Worm (Caenorhabditis elegans) whole organism, L2 larva: Measurements from ENCODE around the gene T14B4.20.

Experiments used
- C34F6.9 ChIP-seq: fragments of 150-350 bp; optimal IDR thresholded peaks from 2 replicates; lab custom pipeline; 2014; ENCODE audit warnings: missing biosample characterization, missing genetic modification characterization
- F13H6.1 ChIP-seq: sonication (generic microtip); optimal IDR thresholded peaks from 2 replicates; lab custom pipeline; 2016; ENCODE audit warnings: missing genetic modification characterization, missing compliant biosample characterization
- R02D3.7 ChIP-seq: fragments of 150-350 bp; optimal IDR thresholded peaks from 2 replicates; lab custom pipeline; 2014; ENCODE audit warnings: missing biosample characterization, missing genetic modification characterization
- ZK546.5 ChIP-seq: sonication (generic microtip); optimal IDR thresholded peaks from 2 replicates; lab custom pipeline; 2017; ENCODE audit warnings: missing biosample characterization, missing genetic modification characterization
- alr-1 ChIP-seq: fragments of 150-350 bp; optimal IDR thresholded peaks from 2 replicates; lab custom pipeline; 2014; ENCODE audit warnings: missing biosample characterization, missing genetic modification characterization
- aly-2 ChIP-seq: fragments of 150-350 bp; optimal IDR thresholded peaks from 2 replicates; lab custom pipeline; 2014; ENCODE audit warnings: missing biosample characterization, missing genetic modification characterization
- ama-1 ChIP-seq: fragments of 150-350 bp; optimal IDR thresholded peaks from 2 replicates; lab custom pipeline; 2018; ENCODE audit warnings: inconsistent platforms
- ceh-82 ChIP-seq: fragments of 150-350 bp; optimal IDR thresholded peaks from 2 replicates; lab custom pipeline; 2014; ENCODE audit warnings: missing biosample characterization, missing genetic modification characterization
- crh-2 ChIP-seq: sonication (generic microtip); optimal IDR thresholded peaks from 2 replicates; lab custom pipeline; 2017; ENCODE audit warnings: missing biosample characterization, missing genetic modification characterization
- dmd-4 ChIP-seq: sonication (generic microtip); optimal IDR thresholded peaks from 2 replicates; lab custom pipeline; 2017; ENCODE audit warnings: missing biosample characterization, missing genetic modification characterization
- egl-27 ChIP-seq: sonication (generic microtip); optimal IDR thresholded peaks from 3 replicates; lab custom pipeline; 2017; ENCODE audit warnings: missing biosample characterization, missing genetic modification reagents, missing genetic modification characterization
- elt-1 ChIP-seq: fragments of 150-350 bp; optimal IDR thresholded peaks from 2 replicates; lab custom pipeline; 2014; ENCODE audit warnings: missing biosample characterization, missing genetic modification characterization
- elt-3 ChIP-seq: sonication (generic microtip); optimal IDR thresholded peaks from 2 replicates; lab custom pipeline; 2017; ENCODE audit warnings: missing biosample characterization, missing genetic modification characterization
- fos-1 ChIP-seq: fragments of 150-350 bp; optimal IDR thresholded peaks from 2 replicates; lab custom pipeline; 2014; ENCODE audit warnings: missing biosample characterization, missing genetic modification characterization
- gmeb-1 ChIP-seq: fragments of 150-350 bp; optimal IDR thresholded peaks from 2 replicates; lab custom pipeline; 2014; ENCODE audit warnings: missing biosample characterization, missing genetic modification characterization
- lin-11 ChIP-seq: fragments of 150-350 bp; sonication (generic microtip); optimal IDR thresholded peaks from 2 replicates; lab custom pipeline; 2014; ENCODE audit warnings: missing biosample characterization, missing genetic modification characterization, inconsistent platforms, mixed read lengths
- lin-13 ChIP-seq: fragments of 150-350 bp; optimal IDR thresholded peaks from 2 replicates; lab custom pipeline; 2014; ENCODE audit warnings: missing biosample characterization, missing genetic modification reagents, missing genetic modification characterization
- lin-39 ChIP-seq: fragments of 150-350 bp; optimal IDR thresholded peaks from 2 replicates; lab custom pipeline; 2014; ENCODE audit warnings: missing biosample characterization, missing genetic modification reagents, missing genetic modification characterization
- lsy-2 ChIP-seq, 2 experiments: fragments of 150-350 bp in 1 of 2; sonication (generic microtip) in 1 of 2; optimal IDR thresholded peaks; 2 replicates each; lab custom pipeline; 2014 to 2017; ENCODE audit warnings: missing biosample characterization in 2 of 2, missing genetic modification characterization in 2 of 2
- mab-5 ChIP-seq: fragments of 150-350 bp; optimal IDR thresholded peaks from 2 replicates; lab custom pipeline; 2014; ENCODE audit warnings: missing biosample characterization, missing genetic modification characterization
- mbf-1 ChIP-seq: sonication (generic microtip); optimal IDR thresholded peaks from 2 replicates; lab custom pipeline; 2017; ENCODE audit warnings: missing biosample characterization, missing genetic modification characterization
- nhr-10 ChIP-seq: sonication (generic microtip); optimal IDR thresholded peaks from 2 replicates; lab custom pipeline; 2017; ENCODE audit warnings: missing biosample characterization, missing genetic modification characterization
- nhr-11 ChIP-seq: fragments of 150-350 bp; optimal IDR thresholded peaks from 2 replicates; lab custom pipeline; 2014; ENCODE audit warnings: missing biosample characterization, missing genetic modification characterization
- nhr-12 ChIP-seq: fragments of 150-350 bp; optimal IDR thresholded peaks from 2 replicates; lab custom pipeline; 2014; ENCODE audit warnings: missing biosample characterization, missing genetic modification characterization
- nhr-129 ChIP-seq: fragments of 150-350 bp; optimal IDR thresholded peaks from 2 replicates; lab custom pipeline; 2014; ENCODE audit warnings: missing biosample characterization, missing genetic modification characterization
- nhr-21 ChIP-seq: fragments of 150-350 bp; optimal IDR thresholded peaks from 2 replicates; lab custom pipeline; 2014; ENCODE audit warnings: missing biosample characterization, missing genetic modification characterization
- nhr-237 ChIP-seq: fragments of 150-350 bp; optimal IDR thresholded peaks from 2 replicates; lab custom pipeline; 2014; ENCODE audit warnings: missing biosample characterization, missing genetic modification characterization
- nhr-25 ChIP-seq: fragments of 150-350 bp; sonication (generic microtip); optimal IDR thresholded peaks from 3 replicates; lab custom pipeline; 2014; ENCODE audit warnings: missing biosample characterization, missing genetic modification characterization
- nhr-6 ChIP-seq: fragments of 150-350 bp; optimal IDR thresholded peaks from 2 replicates; lab custom pipeline; 2014; ENCODE audit warnings: missing biosample characterization, missing genetic modification characterization
- nhr-77 ChIP-seq: fragments of 150-350 bp; optimal IDR thresholded peaks from 2 replicates; lab custom pipeline; 2014; ENCODE audit warnings: missing biosample characterization, missing genetic modification characterization
- peb-1 ChIP-seq: fragments of 150-350 bp; optimal IDR thresholded peaks from 2 replicates; lab custom pipeline; 2014; ENCODE audit warnings: missing biosample characterization, missing genetic modification characterization
- sem-4 ChIP-seq: fragments of 150-350 bp; optimal IDR thresholded peaks from 2 replicates; lab custom pipeline; 2014; ENCODE audit warnings: missing biosample characterization, missing genetic modification reagents, missing genetic modification characterization
- skn-1 ChIP-seq: sonication (generic microtip); optimal IDR thresholded peaks from 2 replicates; lab custom pipeline; 2017; ENCODE audit warnings: missing biosample characterization, missing genetic modification characterization
- sma-3 ChIP-seq: sonication (generic microtip); optimal IDR thresholded peaks from 2 replicates; lab custom pipeline; 2016; ENCODE audit warnings: missing genetic modification reagents, missing genetic modification characterization, missing compliant biosample characterization
- sma-9 ChIP-seq, 2 experiments: fragments of 150-350 bp in 1 of 2; sonication (generic microtip) in 1 of 2; optimal IDR thresholded peaks; 2 replicates each; lab custom pipeline; 2014 to 2016; ENCODE audit warnings: missing genetic modification characterization in 2 of 2, mild to moderate bottlenecking in 1 of 2, missing biosample characterization in 1 of 2, missing compliant biosample characterization in 1 of 2, missing genetic modification reagents in 1 of 2, moderate library complexity in 1 of 2
- snpc-4 ChIP-seq: fragments of 150-350 bp; optimal IDR thresholded peaks from 2 replicates; lab custom pipeline; 2014; ENCODE audit warnings: missing biosample characterization, missing genetic modification characterization
- unc-55 ChIP-seq: fragments of 150-350 bp; sonication (generic microtip); optimal IDR thresholded peaks from 3 replicates; lab custom pipeline; 2014; ENCODE audit warnings: missing biosample characterization, missing genetic modification reagents, missing genetic modification characterization
- unc-62 ChIP-seq: fragments of 150-350 bp; optimal IDR thresholded peaks from 2 replicates; lab custom pipeline; 2014; ENCODE audit warnings: missing biosample characterization, missing genetic modification reagents, missing genetic modification characterization
- zag-1 ChIP-seq: fragments of 150-350 bp; optimal IDR thresholded peaks from 2 replicates; lab custom pipeline; 2014; ENCODE audit warnings: missing biosample characterization, missing genetic modification characterization
- ztf-11 ChIP-seq: sonication (generic microtip); optimal IDR thresholded peaks from 2 replicates; lab custom pipeline; 2017; ENCODE audit warnings: missing biosample characterization, missing genetic modification characterization
- ztf-4 ChIP-seq: fragments of 150-350 bp; optimal IDR thresholded peaks from 2 replicates; lab custom pipeline; 2014; ENCODE audit warnings: missing biosample characterization, missing genetic modification characterization

T14B4.20 gene

ce11 chrII:6721581-6721980 is 4.9 kb downstream of the T14B4.20 start (continued):
- no peak for TF ChIP-seq mbf-1 (tag; lab: Kevin White, UChicago)
- TF ChIP-seq fos-1 (tag; lab: Kevin White, UChicago) = no peak
- no peak for TF ChIP-seq skn-1 (tag; lab: Kevin White, UChicago)
- TF ChIP-seq nhr-77 (tag; lab: Kevin White, UChicago) = no peak
- TF ChIP-seq nhr-129 = peak; percentile 54
- no peak for TF ChIP-seq nhr-12 (tag; lab: Kevin White, UChicago)
- peak; percentile 11 for TF ChIP-seq sma-9 (GFP tag; optimal IDR thresholded peaks at IDR 0.05; lab: Kevin White, UChicago)
- no peak for TF ChIP-seq sma-9 (tag; optimal IDR thresholded peaks at IDR 0.05; lab: Kevin White, UChicago)
- no peak for TF ChIP-seq ZK546.5 (tag; lab: Kevin White, UChicago)
- TF ChIP-seq ama-1 (lab: Kevin White, UChicago) = no peak

ce11 chrII:6726814-6727213 is 10.1 kb downstream of the T14B4.20 start:
- TF ChIP-seq elt-3 (tag; lab: Kevin White, UChicago) (no peak), R02D3.7 (tag; lab: Kevin White, UChicago) (no peak), egl-27 (tag; lab: Kevin White, UChicago) (no peak), dmd-4 (tag; lab: Kevin White, UChicago) (no peak), mbf-1 (tag; lab: Kevin White, UChicago) (no peak), elt-1 (no peak), ztf-11 (tag; lab: Kevin White, UChicago) (no peak), skn-1 (tag; lab: Kevin White, UChicago) (no peak), C34F6.9 (no peak), nhr-21 (tag; lab: Kevin White, UChicago) (no peak), aly-2 (no peak), nhr-11 (no peak), nhr-12 (tag; lab: Kevin White, UChicago) (no peak), nhr-77 (tag; lab: Kevin White, UChicago) (no peak), peb-1 (tag; lab: Kevin White, UChicago) (no peak), unc-62 (GFP tag; lab: Kevin White, UChicago) (no peak), nhr-10 (tag; lab: Kevin White, UChicago) (no peak), nhr-6 (tag; lab: Kevin White, UChicago) (no peak)

- TF ChIP-seq zag-1 = peak; percentile 23
- TF ChIP-seq nhr-129 = peak; percentile 18
- TF ChIP-seq elt-1 = no peak
- TF ChIP-seq lsy-2 (tag; optimal IDR thresholded peaks at IDR 0.05; lab: Kevin White, UChicago) = peak in 1 of 2 experiments; percentile 8
- TF ChIP-seq unc-55 = peak; percentile 51
- TF ChIP-seq C34F6.9 = peak; percentile 45
- no peak for TF ChIP-seq nhr-77 (tag; lab: Kevin White, UChicago)
- peak; percentile 4 for TF ChIP-seq snpc-4 (tag; lab: Kevin White, UChicago)
Measured at ce11 chrII:6729331-6729730, 12.6 kb downstream of the T14B4.20 start, which contains the start of gene T14B4.8. Gene T14B4.8 (minus strand): TSS chrII:6729390.

- no peak for TF ChIP-seq sma-9 (GFP tag; optimal IDR thresholded peaks at IDR 0.05; lab: Kevin White, UChicago)
- TF ChIP-seq sma-9 (tag; optimal IDR thresholded peaks at IDR 0.05; lab: Kevin White, UChicago) = no peak
- no peak for TF ChIP-seq sem-4
- TF ChIP-seq gmeb-1 (tag; lab: Kevin White, UChicago) = no peak
- no peak for TF ChIP-seq zag-1
- no peak for TF ChIP-seq aly-2
- TF ChIP-seq lin-13 (GFP tag; lab: Kevin White, UChicago) = no peak
- no peak for TF ChIP-seq lsy-2 (tag; optimal IDR thresholded peaks at IDR 0.05; lab: Kevin White, UChicago)
- TF ChIP-seq skn-1 (tag; lab: Kevin White, UChicago) = no peak
- TF ChIP-seq alr-1 (tag; lab: Kevin White, UChicago) = no peak
- TF ChIP-seq crh-2 (tag; lab: Kevin White, UChicago) = no peak
- TF ChIP-seq nhr-237 (tag; lab: Kevin White, UChicago) = no peak
- no peak for TF ChIP-seq snpc-4 (tag; lab: Kevin White, UChicago)
- no peak for TF ChIP-seq C34F6.9
- no peak for TF ChIP-seq lin-39 (tag; lab: Kevin White, UChicago)
- no peak for TF ChIP-seq egl-27 (tag; lab: Kevin White, UChicago)
- no peak for TF ChIP-seq ztf-4 (tag; lab: Kevin White, UChicago)
Measured at ce11 chrII:6733718-6734117, 17.0 kb downstream of the T14B4.20 start, which contains the start of gene T14B4.9. Gene T14B4.9 (minus strand): TSS chrII:6733818.

ce11 chrII:6734674-6735073 is 18.0 kb downstream of the T14B4.20 start, which contains the start of gene T14B4.3:
Gene T14B4.3 (plus strand): TSS chrII:6734937.
- no peak for TF ChIP-seq skn-1 (tag; lab: Kevin White, UChicago)
- peak; percentile 66 for TF ChIP-seq gmeb-1 (tag; lab: Kevin White, UChicago)
- peak; percentile 51 for TF ChIP-seq sma-9 (GFP tag; optimal IDR thresholded peaks at IDR 0.05; lab: Kevin White, UChicago)
- no peak for TF ChIP-seq sma-9 (tag; optimal IDR thresholded peaks at IDR 0.05; lab: Kevin White, UChicago)
- peak; percentile 2 for TF ChIP-seq snpc-4 (tag; lab: Kevin White, UChicago)
- TF ChIP-seq mab-5 (tag; lab: Kevin White, UChicago) = no peak
- TF ChIP-seq ztf-4 (tag; lab: Kevin White, UChicago) = no peak
- TF ChIP-seq nhr-25 = no peak
- peak; percentile 78 for TF ChIP-seq C34F6.9
- TF ChIP-seq nhr-21 (tag; lab: Kevin White, UChicago) = peak; percentile 40
- TF ChIP-seq lsy-2 (tag; optimal IDR thresholded peaks at IDR 0.05; lab: Kevin White, UChicago) = peak; percentile 25 to 87
- TF ChIP-seq sma-3 = peak; percentile 72
- TF ChIP-seq lin-39 (tag; lab: Kevin White, UChicago) = no peak
- TF ChIP-seq crh-2 (tag; lab: Kevin White, UChicago) = peak; percentile 68
- TF ChIP-seq nhr-129 = peak; percentile 65
- TF ChIP-seq dmd-4 (tag; lab: Kevin White, UChicago) = no peak
- TF ChIP-seq lin-11 = no peak
- peak; percentile 50 for TF ChIP-seq F13H6.1
- peak; percentile 47 for TF ChIP-seq lin-13 (GFP tag; lab: Kevin White, UChicago)
- TF ChIP-seq ceh-82 = no peak
- no peak for TF ChIP-seq alr-1 (tag; lab: Kevin White, UChicago)
- TF ChIP-seq fos-1 (tag; lab: Kevin White, UChicago) = peak; percentile 29
- TF ChIP-seq unc-55 = peak; percentile 87
- TF ChIP-seq aly-2 = no peak
